Fruit fly (Drosophila melanogaster): Measurements from ENCODE around the gene Sap47.
A peak's percentile ranks its signal among the peaks of the same experiment; 100 is the strongest.

Gene Sap47

dm6 chr3R:16010009-16010505 lies 75.2 kb downstream of the Sap47 start (continued):
- TF ChIP-seq cad (GFP tag; optimal IDR thresholded peaks at IDR 0.05) (no peak), CG8388 (GFP tag; optimal IDR thresholded peaks at IDR 0.05) (no peak), CG34422 (GFP tag; IDR thresholded peaks at IDR 0.05) (no peak), Drgx (GFP tag; IDR thresholded peaks at IDR 0.05) (no peak), Doc3 (GFP tag; IDR thresholded peaks at IDR 0.05; ENCODE audit: partially characterized antibody) (no peak), repo (GFP tag; optimal IDR thresholded peaks at IDR 0.05) (no peak), gcm2 (GFP tag; optimal IDR thresholded peaks at IDR 0.05) (no peak), NK7.1 (GFP tag; optimal IDR thresholded peaks at IDR 0.05) (no peak), HHEX (GFP tag; optimal IDR thresholded peaks at IDR 0.05) (no peak), CG7987 (GFP tag; optimal IDR thresholded peaks at IDR 0.05) (no peak), kni (GFP tag; optimal IDR thresholded peaks at IDR 0.05) (no peak), wek (GFP tag; optimal IDR thresholded peaks at IDR 0.05) (no peak), CG6272 (GFP tag; IDR thresholded peaks at IDR 0.05) (no peak), mirr (GFP tag; optimal IDR thresholded peaks at IDR 0.05) (peak; percentile 40), CG34376 (GFP tag; optimal IDR thresholded peaks at IDR 0.05) (peak; percentile 45), cwo (GFP tag; optimal IDR thresholded peaks at IDR 0.05) (peak; percentile 46), disco-r (GFP tag; optimal IDR thresholded peaks at IDR 0.05) (no peak), dati (GFP tag; IDR thresholded peaks at IDR 0.05) (no peak), exex (tag; optimal IDR thresholded peaks at IDR 0.05) (peak; percentile 68), CG11247 (GFP tag; IDR thresholded peaks at IDR 0.05) (no peak), CG6854 (GFP tag; optimal IDR thresholded peaks at IDR 0.05) (no peak), gsb-n (tag; optimal IDR thresholded peaks at IDR 0.05) (no peak), schlank (tag; optimal IDR thresholded peaks at IDR 0.05) (no peak), Nf-YC (tag; optimal IDR thresholded peaks at IDR 0.05) (peak; percentile 89), kah (GFP tag; optimal IDR thresholded peaks at IDR 0.05) (no peak), ash1 (GFP tag; optimal IDR thresholded peaks at IDR 0.05) (no peak), grn (GFP tag; optimal IDR thresholded peaks at IDR 0.05) (peak; percentile 78), CG6175 (GFP tag; IDR thresholded peaks at IDR 0.05) (no peak), z (GFP tag; IDR thresholded peaks at IDR 0.05) (no peak), nom (GFP tag; optimal IDR thresholded peaks at IDR 0.05) (no peak), Awh (GFP tag; IDR thresholded peaks at IDR 0.05) (no peak), CG4707 (GFP tag; optimal IDR thresholded peaks at IDR 0.05) (no peak), org-1 (GFP tag; optimal IDR thresholded peaks at IDR 0.05) (no peak), CG10321 (GFP tag; IDR thresholded peaks at IDR 0.05) (no peak), gro (GFP tag; optimal IDR thresholded peaks at IDR 0.05) (no peak), ssp (GFP tag; IDR thresholded peaks at IDR 0.05) (no peak), slp2 (GFP tag; optimal IDR thresholded peaks at IDR 0.05) (no peak), CG10565 (GFP tag; optimal IDR thresholded peaks at IDR 0.05) (no peak), H2.0 (GFP tag; IDR thresholded peaks at IDR 0.05) (no peak), ap (GFP tag; IDR thresholded peaks at IDR 0.05) (no peak), CG14710 (tag; optimal IDR thresholded peaks at IDR 0.05) (no peak), tio (GFP tag; optimal IDR thresholded peaks at IDR 0.05) (no peak), Camta (GFP tag; optimal IDR thresholded peaks at IDR 0.05) (no peak), CG33557 (GFP tag; optimal IDR thresholded peaks at IDR 0.05) (no peak), fd102C (GFP tag; optimal IDR thresholded peaks at IDR 0.05) (no peak), YL-1 (GFP tag; optimal IDR thresholded peaks at IDR 0.05) (no peak), Dip3 (GFP tag; optimal IDR thresholded peaks at IDR 0.05) (no peak), Nf-YB (GFP tag; optimal IDR thresholded peaks at IDR 0.05) (peak; percentile 95), CG14441 (GFP tag; IDR thresholded peaks at IDR 0.05) (no peak), sug (tag; optimal IDR thresholded peaks at IDR 0.05) (peak; percentile 50), CG3163 (GFP tag; optimal IDR thresholded peaks at IDR 0.05) (no peak), seq (GFP tag; IDR thresholded peaks at IDR 0.05) (peak; percentile 25; the same call in 1 of the 2 replicates)

Measured in whole organism, embryonic.